Worm (Caenorhabditis elegans): ENCODE data around the gene mrps-21.

mrps-21 gene

ce11 chrIV:4705182-4705581, 45.9 kb upstream of the mrps-21 start (continued):
- no peak for TF ChIP-seq Y53G8AR.9 (GFP tag; conservative IDR thresholded peaks at IDR 0.05)
- peak; percentile 52 for TF ChIP-seq pbrm-1 (GFP tag; IDR thresholded peaks at IDR 0.05)
- TF ChIP-seq egl-44 (GFP tag; IDR thresholded peaks at IDR 0.05), result 0 out of 2 replicates have a peak, but pooled peaks have one; percentile 25
- no peak for TF ChIP-seq lag-1 (GFP tag; IDR thresholded peaks at IDR 0.05)
- TF ChIP-seq repo-1 (tag; optimal IDR thresholded peaks at IDR 0.05), result peak; percentile 21
- no peak for TF ChIP-seq B0019.2 (GFP tag; conservative IDR thresholded peaks at IDR 0.05)
- no peak for TF ChIP-seq ceh-100 (GFP tag; IDR thresholded peaks at IDR 0.05)
- TF ChIP-seq hmg-20 (GFP tag; IDR thresholded peaks at IDR 0.05), result no peak
- no peak for TF ChIP-seq tbx-9 (tag; optimal IDR thresholded peaks at IDR 0.05; ENCODE audit: borderline replicate concordance)
- no peak for TF ChIP-seq ztf-25 (GFP tag; IDR thresholded peaks at IDR 0.05)
- TF ChIP-seq ceh-40 (GFP tag; IDR thresholded peaks at IDR 0.05), result no peak
- no peak for TF ChIP-seq ama-1 (optimal IDR thresholded peaks at IDR 0.05)
- TF ChIP-seq ama-1 (GFP tag; optimal IDR thresholded peaks at IDR 0.05), result no peak
- TF ChIP-seq K11D2.4 (GFP tag; IDR thresholded peaks at IDR 0.05), result peak; percentile 57; the same call in 1 of the 2 replicates
- no peak for TF ChIP-seq B0261.1 (tag; optimal IDR thresholded peaks at IDR 0.05)
- no peak for TF ChIP-seq ceh-91 (GFP tag; IDR thresholded peaks at IDR 0.05)
- no peak for TF ChIP-seq fkh-3 (tag; optimal IDR thresholded peaks at IDR 0.05)
- no peak for TF ChIP-seq F55B11.4 (tag; optimal IDR thresholded peaks at IDR 0.05; ENCODE audit: borderline replicate concordance, insufficient read depth)
- no peak for TF ChIP-seq T07F8.4 (tag; optimal IDR thresholded peaks at IDR 0.05)
- TF ChIP-seq F52B5.7 (tag; optimal IDR thresholded peaks at IDR 0.05), result no peak
- TF ChIP-seq F57A8.1 (GFP tag; optimal IDR thresholded peaks at IDR 0.05), result no peak
- TF ChIP-seq dox-1 (GFP tag; IDR thresholded peaks at IDR 0.05), result peak; percentile 83; the same call in 1 of the 2 replicates
- peak; percentile 51 for TF ChIP-seq nhr-90 (tag; optimal IDR thresholded peaks at IDR 0.05)
- peak; percentile 19 for TF ChIP-seq madf-10 (tag; optimal IDR thresholded peaks at IDR 0.05)
- TF ChIP-seq ekl-4 (GFP tag; IDR thresholded peaks at IDR 0.05), result no peak
- TF ChIP-seq C06A6.2 (GFP tag; conservative IDR thresholded peaks at IDR 0.05), result no peak
- TF ChIP-seq rec-8 (tag; optimal IDR thresholded peaks at IDR 0.05), result no peak
- peak; percentile 28 for TF ChIP-seq ceh-27 (GFP tag; optimal IDR thresholded peaks at IDR 0.05)
- peak in 1 of 3 experiments; percentile 28 for TF ChIP-seq lin-35 (GFP tag; optimal IDR thresholded peaks at IDR 0.05)
- TF ChIP-seq nhr-27 (tag; optimal IDR thresholded peaks at IDR 0.05), result no peak
- TF ChIP-seq somi-1 (GFP tag; optimal IDR thresholded peaks at IDR 0.05), result no peak
- TF ChIP-seq rcor-1 (GFP tag; IDR thresholded peaks at IDR 0.05), result peak; percentile 58; the same call in 1 of the 2 replicates
- TF ChIP-seq lin-54 (GFP tag; optimal IDR thresholded peaks at IDR 0.05), result peak; percentile 43
- TF ChIP-seq efl-1 (GFP tag; optimal IDR thresholded peaks at IDR 0.05), result no peak
- TF ChIP-seq die-1 (tag; optimal IDR thresholded peaks at IDR 0.05), result no peak
- TF ChIP-seq Y79H2A.3 (GFP tag; conservative IDR thresholded peaks at IDR 0.05), result no peak
- no peak for TF ChIP-seq Y56A3A.18 (GFP tag; IDR thresholded peaks at IDR 0.05)
- TF ChIP-seq ceh-79 (tag; optimal IDR thresholded peaks at IDR 0.05), result no peak
- no peak for TF ChIP-seq akir-1 (GFP tag; optimal IDR thresholded peaks at IDR 0.05)
- no peak for TF ChIP-seq ztf-6 (GFP tag; IDR thresholded peaks at IDR 0.05)
- TF ChIP-seq snpc-1.1 (tag; optimal IDR thresholded peaks at IDR 0.05; ENCODE audit: insufficient read depth), result no peak
- no peak for TF ChIP-seq F22D6.2 (tag; optimal IDR thresholded peaks at IDR 0.05)
- TF ChIP-seq F49E8.2 (tag; optimal IDR thresholded peaks at IDR 0.05; ENCODE audit: insufficient read depth), result no peak
- no peak for TF ChIP-seq sea-2 (GFP tag; IDR thresholded peaks at IDR 0.05)
- TF ChIP-seq nhr-120 (GFP tag; IDR thresholded peaks at IDR 0.05), result no peak
- no peak for TF ChIP-seq cebp-2 (GFP tag; IDR thresholded peaks at IDR 0.05)
- peak; percentile 15 for TF ChIP-seq ztf-26 (tag; optimal IDR thresholded peaks at IDR 0.05)
- no peak for TF ChIP-seq nhr-179 (tag; optimal IDR thresholded peaks at IDR 0.05)
- no peak for TF ChIP-seq mxl-1 (tag; optimal IDR thresholded peaks at IDR 0.05)
- no peak for TF ChIP-seq madf-6 (GFP tag; IDR thresholded peaks at IDR 0.05)
